Fruit fly (Drosophila melanogaster): ENCODE data around the gene CG3552.
A peak's percentile ranks its signal among the peaks of the same experiment; 100 is the strongest.

Gene CG3552

DNA sequence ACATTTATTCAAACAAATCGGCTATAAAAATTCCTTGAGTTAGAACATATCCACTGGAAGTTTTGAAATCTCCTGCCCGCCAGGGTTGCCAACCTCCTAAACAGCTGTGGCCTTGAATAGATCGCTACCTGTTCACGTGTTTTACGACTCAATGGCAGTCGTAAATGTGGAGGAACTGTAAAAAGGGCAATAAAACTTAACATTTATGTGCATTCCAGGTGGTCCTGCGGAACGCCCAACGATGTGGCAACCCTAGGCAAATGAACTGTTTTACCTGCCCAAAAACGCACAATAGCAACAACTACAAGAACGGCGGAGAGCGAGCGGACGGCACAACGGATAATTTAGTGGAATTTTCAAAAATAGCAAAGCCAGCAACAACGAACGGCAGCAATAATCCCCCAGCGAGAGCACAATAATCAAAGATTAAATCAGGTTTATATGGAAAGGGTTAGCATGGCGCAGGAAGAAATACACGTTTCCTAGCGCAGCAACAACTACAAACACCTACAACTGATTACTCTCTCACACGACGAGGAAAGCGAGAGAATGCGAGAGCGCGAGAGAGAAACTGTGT lies 5.6 kb downstream of the CG3552 start (continued):
- TF ChIP-seq CG10959 (GFP tag; IDR thresholded peaks at IDR 0.05) (peak; percentile 18; the same call in 1 of the 2 replicates), C15 (GFP tag; IDR thresholded peaks at IDR 0.05) (no peak), CG7963 (GFP tag; IDR thresholded peaks at IDR 0.05; ENCODE audit: partially characterized antibody) (no peak), ro (GFP tag; IDR thresholded peaks at IDR 0.05) (no peak), Fer1 (GFP tag; optimal IDR thresholded peaks at IDR 0.05) (no peak), jigr1 (GFP tag; IDR thresholded peaks at IDR 0.05) (no peak), Nf-YC (tag; optimal IDR thresholded peaks at IDR 0.05) (no peak), esg (GFP tag; conservative IDR thresholded peaks at IDR 0.05) (0 out of 2 replicates have a peak, but pooled peaks have one; percentile 28), exex (tag; optimal IDR thresholded peaks at IDR 0.05) (no peak), kay (GFP tag; optimal IDR thresholded peaks at IDR 0.05) (no peak), CG43689 (GFP tag; IDR thresholded peaks at IDR 0.05) (no peak), run (tag; optimal IDR thresholded peaks at IDR 0.05) (no peak), Dfd (GFP tag; optimal IDR thresholded peaks at IDR 0.05) (no peak), bowl (GFP tag; IDR thresholded peaks at IDR 0.05) (no peak), grn (GFP tag; optimal IDR thresholded peaks at IDR 0.05) (peak; percentile 70), scrt (GFP tag; optimal IDR thresholded peaks at IDR 0.05) (no peak), Sry-β (GFP tag; optimal IDR thresholded peaks at IDR 0.05) (no peak), onecut (GFP tag; IDR thresholded peaks at IDR 0.05) (no peak), knrl (GFP tag; IDR thresholded peaks at IDR 0.05; ENCODE audit: partially characterized antibody) (no peak), Pdp1 (GFP tag; optimal IDR thresholded peaks at IDR 0.05) (peak in 1 of 2 experiments; percentile 3), Trl (optimal IDR thresholded peaks at IDR 0.05) (peak in 1 of 2 experiments; percentile 96), Trl (GFP tag; optimal IDR thresholded peaks at IDR 0.05) (no peak), CG1602 (GFP tag; optimal IDR thresholded peaks at IDR 0.05) (no peak), ken (GFP tag; IDR thresholded peaks at IDR 0.05) (peak; percentile 54; the same call in 1 of the 3 replicates), CG7839 (tag; optimal IDR thresholded peaks at IDR 0.05) (peak; percentile 38), B-H2 (GFP tag; optimal IDR thresholded peaks at IDR 0.05) (no peak), CG10979 (tag; optimal IDR thresholded peaks at IDR 0.05) (no peak), HLH4C (GFP tag; IDR thresholded peaks at IDR 0.05; ENCODE audit: partially characterized antibody) (0 out of 3 replicates have a peak, but pooled peaks have one; percentile 18), CG13624 (GFP tag; optimal IDR thresholded peaks at IDR 0.05) (no peak), mirr (GFP tag; optimal IDR thresholded peaks at IDR 0.05) (no peak), bigmax (GFP tag; optimal IDR thresholded peaks at IDR 0.05) (no peak), CG14050 (GFP tag; IDR thresholded peaks at IDR 0.05) (no peak), Hand (GFP tag; optimal IDR thresholded peaks at IDR 0.05) (no peak), Ets65A (GFP tag) (no peak), gce (GFP tag; IDR thresholded peaks at IDR 0.05) (no peak), tio (GFP tag; optimal IDR thresholded peaks at IDR 0.05) (no peak), Blimp-1 (GFP tag; optimal IDR thresholded peaks at IDR 0.05) (peak; percentile 3), twi (tag; optimal IDR thresholded peaks at IDR 0.05) (peak; percentile 11), HmgD (GFP tag; optimal IDR thresholded peaks at IDR 0.05) (no peak), cad (GFP tag; optimal IDR thresholded peaks at IDR 0.05) (peak; percentile 100), CG30020 (tag; optimal IDR thresholded peaks at IDR 0.05) (no peak), usp (GFP tag; optimal IDR thresholded peaks at IDR 0.05) (no peak), dysf (GFP tag; IDR thresholded peaks at IDR 0.05) (peak; percentile 44; the same call in 1 of the 3 replicates), CG15011 (GFP tag; optimal IDR thresholded peaks at IDR 0.05) (no peak), crol (GFP tag; IDR thresholded peaks at IDR 0.05) (0 out of 2 replicates have a peak, but pooled peaks have one; percentile 9), slou (GFP tag; optimal IDR thresholded peaks at IDR 0.05) (no peak), lab (GFP tag; optimal IDR thresholded peaks at IDR 0.05) (no peak), crc (GFP tag; optimal IDR thresholded peaks at IDR 0.05) (no peak), D19A (tag; optimal IDR thresholded peaks at IDR 0.05) (no peak), CG31388 (GFP tag; optimal IDR thresholded peaks at IDR 0.05) (no peak), CG18619 (GFP tag; optimal IDR thresholded peaks at IDR 0.05) (no peak)

Measured in whole organism, embryonic.